Fruit fly (Drosophila melanogaster) whole organism, embryonic: ENCODE measurements around the gene CG9550.
A peak's percentile ranks its signal among the peaks of the same experiment; 100 is the strongest.

ENCODE experiments used
- Adf1 ChIP-seq: fragments of 200-800 bp; sonication (Bioruptor generic); IDR thresholded peaks from 2 replicates; pipeline ENCODE4 v1.3.6; 2022; ENCODE audit warnings: missing biosample characterization, missing genetic modification characterization
- Aef1 ChIP-seq: fragments of 200-800 bp; sonication (Bioruptor generic); IDR thresholded peaks from 3 replicates; pipeline ENCODE4 v1.3.6; 2022; ENCODE audit warnings: missing biosample characterization, missing genetic modification characterization
- Antp ChIP-seq: fragments of 200-800 bp; sonication (Bioruptor generic); optimal IDR thresholded peaks from 3 replicates; lab custom pipeline; 2016; ENCODE audit warnings: missing biosample characterization, missing genetic modification characterization
- Atf-2 ChIP-seq: fragments of 200-800 bp; sonication (Bioruptor generic); optimal IDR thresholded peaks from 2 replicates; lab custom pipeline; 2016; ENCODE audit warnings: missing biosample characterization, missing genetic modification characterization
- CG10209 ChIP-seq: fragments of 200-800 bp; sonication (Bioruptor generic); optimal IDR thresholded peaks from 3 replicates; lab custom pipeline; 2017; ENCODE audit warnings: missing biosample characterization, mild to moderate bottlenecking, missing genetic modification characterization, missing genetic modification reagents
- CG11093 ChIP-seq: fragments of 200-800 bp; sonication (Bioruptor generic); IDR thresholded peaks from 3 replicates; pipeline ENCODE4 v1.3.6; 2022; ENCODE audit warnings: missing biosample characterization, missing genetic modification characterization
- CG13287 ChIP-seq: fragments of 200-800 bp; sonication (Bioruptor generic); IDR thresholded peaks from 2 replicates; pipeline ENCODE4 v1.3.6; 2022; ENCODE audit warnings: missing biosample characterization, missing genetic modification characterization; ENCODE audit not compliant: partially characterized antibody
- CG13775 ChIP-seq: fragments of 200-800 bp; sonication (Bioruptor generic); optimal IDR thresholded peaks from 3 replicates; lab custom pipeline; 2017; ENCODE audit warnings: missing biosample characterization, mild to moderate bottlenecking, missing genetic modification characterization
- CG14014 ChIP-seq: fragments of 200-800 bp; sonication (Bioruptor generic); IDR thresholded peaks from 2 replicates; pipeline ENCODE4 v1.3.6; 2022; ENCODE audit warnings: missing biosample characterization, missing genetic modification characterization
- CG14710 ChIP-seq: fragments of 200-800 bp; sonication (Bioruptor generic); optimal IDR thresholded peaks from 3 replicates; lab custom pipeline; 2019; ENCODE audit warnings: missing biosample characterization, mild to moderate bottlenecking, missing genetic modification characterization, moderate library complexity
- CG17359 ChIP-seq: fragments of 200-800 bp; sonication (Bioruptor generic); optimal IDR thresholded peaks from 3 replicates; lab custom pipeline; 2018; ENCODE audit warnings: missing biosample characterization, mild to moderate bottlenecking, missing genetic modification characterization, moderate library complexity
- CG18619 ChIP-seq: fragments of 200-800 bp; sonication (Bioruptor generic); optimal IDR thresholded peaks from 3 replicates; lab custom pipeline; 2017; ENCODE audit warnings: missing biosample characterization, mild to moderate bottlenecking, missing genetic modification characterization
- CG2129 ChIP-seq: fragments of 200-800 bp; sonication (Bioruptor generic); IDR thresholded peaks from 2 replicates; pipeline ENCODE4 v1.3.6; 2022; ENCODE audit warnings: missing biosample characterization, missing genetic modification characterization; ENCODE audit not compliant: partially characterized antibody
- CG2199 ChIP-seq: fragments of 200-800 bp; sonication (Bioruptor generic); IDR thresholded peaks from 3 replicates; pipeline ENCODE4 v1.3.6; 2022; ENCODE audit warnings: missing biosample characterization, missing genetic modification characterization
- CG30020 ChIP-seq: fragments of 200-800 bp; optimal IDR thresholded peaks from 2 replicates; lab custom pipeline; 2019; ENCODE audit warnings: missing biosample characterization, mild to moderate bottlenecking, missing genetic modification characterization, moderate library complexity
- CG31224 ChIP-seq: fragments of 200-800 bp; sonication (Bioruptor generic); IDR thresholded peaks from 2 replicates; pipeline ENCODE4 v1.3.6; 2022; ENCODE audit warnings: missing biosample characterization, missing genetic modification characterization
- CG34376 ChIP-seq: fragments of 200-800 bp; sonication (Bioruptor generic); optimal IDR thresholded peaks from 2 replicates; lab custom pipeline; 2018; ENCODE audit warnings: missing biosample characterization, mild to moderate bottlenecking, missing genetic modification characterization
- CG4404 ChIP-seq: fragments of 200-800 bp; sonication (Bioruptor generic); IDR thresholded peaks from 2 replicates; pipeline ENCODE4 v1.3.6; 2022; ENCODE audit warnings: missing biosample characterization, missing genetic modification characterization
- CG6683 ChIP-seq: fragments of 200-800 bp; sonication (Bioruptor generic); optimal IDR thresholded peaks from 2 replicates; lab custom pipeline; 2017; ENCODE audit warnings: missing biosample characterization, mild to moderate bottlenecking, missing genetic modification characterization, missing genetic modification reagents
- CG8944 ChIP-seq: fragments of 200-800 bp; sonication (Bioruptor generic); optimal IDR thresholded peaks from 3 replicates; lab custom pipeline; 2016; ENCODE audit warnings: missing biosample characterization, missing genetic modification characterization
- CG9797 ChIP-seq: fragments of 200-800 bp; sonication (Bioruptor generic); optimal IDR thresholded peaks from 3 replicates; lab custom pipeline; 2018; ENCODE audit warnings: missing biosample characterization, mild to moderate bottlenecking, missing genetic modification characterization
- CG9932 ChIP-seq: fragments of 200-800 bp; sonication (Bioruptor generic); IDR thresholded peaks from 2 replicates; pipeline ENCODE4 v1.3.6; 2022; ENCODE audit warnings: missing biosample characterization, missing genetic modification characterization
- Dfd ChIP-seq, 2 experiments: fragments of >200 bp; optimal IDR thresholded peaks; 2 replicates each; lab custom pipeline; 2017; ENCODE audit warnings: missing biosample characterization in 2 of 2, missing genetic modification characterization in 2 of 2
- Drgx ChIP-seq: fragments of 200-800 bp; sonication (Bioruptor generic); IDR thresholded peaks from 2 replicates; pipeline ENCODE4 v1.3.6; 2022; ENCODE audit warnings: missing biosample characterization, missing genetic modification characterization
- Eip74EF ChIP-seq, 2 experiments: fragments of 200-800 bp in 1 of 2; fragments of >200 bp in 1 of 2; sonication (Bioruptor generic) in 1 of 2; optimal IDR thresholded peaks; 2 replicates each; lab custom pipeline; 2017 to 2019; ENCODE audit warnings: missing biosample characterization in 2 of 2, missing genetic modification characterization in 2 of 2, mild to moderate bottlenecking in 1 of 2, moderate library complexity in 1 of 2
- HHEX ChIP-seq: fragments of 200-800 bp; sonication (Bioruptor generic); optimal IDR thresholded peaks from 3 replicates; lab custom pipeline; 2017; ENCODE audit warnings: missing biosample characterization, mild to moderate bottlenecking, missing genetic modification characterization, missing genetic modification reagents
- HmgZ ChIP-seq: fragments of 200-800 bp; sonication (Bioruptor generic); optimal IDR thresholded peaks from 2 replicates; lab custom pipeline; 2018; ENCODE audit warnings: missing biosample characterization, mild to moderate bottlenecking, missing genetic modification characterization
- Hmx ChIP-seq: fragments of 200-800 bp; sonication (Bioruptor generic); optimal IDR thresholded peaks from 2 replicates; lab custom pipeline; 2016; ENCODE audit warnings: missing biosample characterization, missing genetic modification characterization
- Hr3 ChIP-seq: fragments of 200-800 bp; sonication (Bioruptor generic); optimal IDR thresholded peaks from 3 replicates; lab custom pipeline; 2016; ENCODE audit warnings: missing biosample characterization, missing genetic modification characterization
- Jarid2 ChIP-seq: fragments of 200-800 bp; sonication (Bioruptor generic); optimal IDR thresholded peaks from 3 replicates; lab custom pipeline; 2017; ENCODE audit warnings: mild to moderate bottlenecking, missing biosample characterization, missing genetic modification reagents, missing genetic modification characterization
- Lhr ChIP-seq: fragments of 200-800 bp; sonication (Bioruptor generic); optimal IDR thresholded peaks from 3 replicates; lab custom pipeline; 2017; ENCODE audit warnings: mild to moderate bottlenecking, missing biosample characterization, missing genetic modification reagents, missing genetic modification characterization
- Med ChIP-seq: fragments of 200-800 bp; sonication (Bioruptor generic); peaks from one replicate; lab custom pipeline; 2016; ENCODE audit warnings: missing biosample characterization, missing genetic modification characterization, mild to moderate bottlenecking, inconsistent platforms, moderate library complexity
- Mes4 ChIP-seq: fragments of 200-800 bp; sonication (Bioruptor generic); optimal IDR thresholded peaks from 2 replicates; lab custom pipeline; 2016; ENCODE audit warnings: missing biosample characterization, missing genetic modification characterization
- Oli ChIP-seq: fragments of 200-800 bp; sonication (Bioruptor generic); optimal IDR thresholded peaks from 2 replicates; lab custom pipeline; 2018; ENCODE audit warnings: missing biosample characterization, mild to moderate bottlenecking, missing genetic modification characterization, moderate library complexity
- YL-1 ChIP-seq: fragments of 200-800 bp; sonication (Bioruptor generic); optimal IDR thresholded peaks from 3 replicates; lab custom pipeline; 2017; ENCODE audit warnings: missing biosample characterization, mild to moderate bottlenecking, missing genetic modification characterization
- bbx ChIP-seq: fragments of 200-800 bp; sonication (Bioruptor generic); IDR thresholded peaks from 2 replicates; pipeline ENCODE4 v1.3.6; 2022; ENCODE audit warnings: missing biosample characterization, missing genetic modification characterization; ENCODE audit not compliant: partially characterized antibody
- bsh ChIP-seq, 2 experiments: fragments of 200-800 bp; sonication (Bioruptor generic); optimal IDR thresholded peaks; 2 replicates each; lab custom pipeline; 2017 to 2018; ENCODE audit warnings: mild to moderate bottlenecking in 2 of 2, missing biosample characterization in 2 of 2, missing genetic modification characterization in 2 of 2, moderate library complexity in 1 of 2
- crc ChIP-seq: fragments of 200-800 bp; sonication (Bioruptor generic); optimal IDR thresholded peaks from 2 replicates; lab custom pipeline; 2016; ENCODE audit warnings: missing biosample characterization, missing genetic modification characterization
- dati ChIP-seq: fragments of 200-800 bp; sonication (Bioruptor generic); IDR thresholded peaks from 2 replicates; pipeline ENCODE4 v1.3.6; 2022; ENCODE audit warnings: missing biosample characterization, missing genetic modification characterization
- dm ChIP-seq: fragments of 200-800 bp; sonication (Bioruptor generic); optimal IDR thresholded peaks from 3 replicates; lab custom pipeline; 2016; ENCODE audit warnings: missing biosample characterization, missing genetic modification characterization
- dmrt11E ChIP-seq: fragments of 200-800 bp; sonication (Bioruptor generic); optimal IDR thresholded peaks from 3 replicates; lab custom pipeline; 2018; ENCODE audit warnings: missing biosample characterization, mild to moderate bottlenecking, missing genetic modification characterization, moderate library complexity
- dmrt99B ChIP-seq: fragments of 200-800 bp; sonication (Bioruptor generic); optimal IDR thresholded peaks from 2 replicates; lab custom pipeline; 2018; ENCODE audit warnings: missing biosample characterization, mild to moderate bottlenecking, missing genetic modification characterization, moderate library complexity
- ems ChIP-seq: fragments of 200-800 bp; sonication (Bioruptor generic); optimal IDR thresholded peaks from 3 replicates; lab custom pipeline; 2016; ENCODE audit warnings: missing biosample characterization, missing genetic modification characterization
- grn ChIP-seq: fragments of 200-800 bp; sonication (Bioruptor generic); optimal IDR thresholded peaks from 3 replicates; lab custom pipeline; 2017; ENCODE audit warnings: missing biosample characterization, missing genetic modification characterization
- h ChIP-seq: fragments of >200 bp; optimal IDR thresholded peaks from 2 replicates; lab custom pipeline; 2017
- odd ChIP-seq: fragments of 200-800 bp; sonication (Bioruptor generic); optimal IDR thresholded peaks from 2 replicates; lab custom pipeline; 2017; ENCODE audit warnings: missing biosample characterization, mild to moderate bottlenecking, missing genetic modification characterization
- prd ChIP-seq, 3 experiments: fragments of >200 bp in 2 of 3; fragments of 200-800 bp in 1 of 3; sonication (Bioruptor generic) in 1 of 3; optimal IDR thresholded peaks in 2 of 3; IDR thresholded peaks in 1 of 3; 2 replicates in 2 of 3; 3 replicates in 1 of 3; pipeline versions ENCODE4 v1.3.6 to Lab custom; 2017 to 2022; ENCODE audit warnings: missing biosample characterization in 1 of 3, missing genetic modification characterization in 1 of 3
- schlank ChIP-seq: fragments of 200-800 bp; sonication (Bioruptor generic); optimal IDR thresholded peaks from 2 replicates; lab custom pipeline; 2018; ENCODE audit warnings: missing biosample characterization, mild to moderate bottlenecking, missing genetic modification characterization
- sisA ChIP-seq: fragments of 200-800 bp; sonication (Bioruptor generic); IDR thresholded peaks from 2 replicates; pipeline ENCODE4 v1.3.6; 2022; ENCODE audit warnings: missing biosample characterization, missing genetic modification characterization
- sob ChIP-seq: fragments of 200-800 bp; sonication (Bioruptor generic); IDR thresholded peaks from 2 replicates; pipeline ENCODE4 v1.3.6; 2022; ENCODE audit warnings: missing biosample characterization, missing genetic modification characterization
- tll ChIP-seq, 2 experiments: fragments of 200-800 bp in 1 of 2; fragments of >200 bp in 1 of 2; sonication (Bioruptor generic) in 1 of 2; optimal IDR thresholded peaks; 2 replicates each; lab custom pipeline; 2017 to 2019; ENCODE audit warnings: missing biosample characterization in 2 of 2, missing genetic modification characterization in 2 of 2, mild to moderate bottlenecking in 1 of 2, moderate library complexity in 1 of 2

Gene CG9550

dm6 chr2L:6462259-6462658 is 34.6 kb upstream of the CG9550 start (continued):
- TF ChIP-seq prd (optimal IDR thresholded peaks at IDR 0.05; lab: Kevin White, UChicago) = no peak
- no peak for TF ChIP-seq prd (GFP tag; IDR thresholded peaks at IDR 0.05; lab: Robert Waterston, UW)
- no peak for TF ChIP-seq CG9932 (GFP tag; lab: Robert Waterston, UW)
- TF ChIP-seq tll (GFP tag; optimal IDR thresholded peaks at IDR 0.05; lab: Kevin White, UChicago) = peak in 1 of 2 experiments; percentile 73
- TF ChIP-seq Adf1 = no peak
- peak; percentile 49; the same call in 1 of the 3 replicates for TF ChIP-seq CG2199 (GFP tag; lab: Robert Waterston, UW)
- TF ChIP-seq Med (GFP tag; lab: Kevin White, UChicago) = peak; percentile 43
- TF ChIP-seq CG13287 = no peak
- TF ChIP-seq CG18619 (GFP tag; lab: Kevin White, UChicago) = no peak
- TF ChIP-seq CG11093 = no peak
- no peak for TF ChIP-seq Lhr (GFP tag; lab: Kevin White, UChicago)
- TF ChIP-seq Mes4 (GFP tag; lab: Kevin White, UChicago) = peak; percentile 10
- no peak for TF ChIP-seq bbx (GFP tag; lab: Robert Waterston, UW)
- no peak for TF ChIP-seq sisA (GFP tag; lab: Robert Waterston, UW)
- TF ChIP-seq dm (GFP tag; lab: Kevin White, UChicago) = no peak
- no peak for TF ChIP-seq CG14014 (GFP tag; lab: Robert Waterston, UW)
- TF ChIP-seq crc (GFP tag; lab: Kevin White, UChicago) = no peak
- no peak for TF ChIP-seq CG30020 (tag; lab: Kevin White, UChicago)
- no peak for TF ChIP-seq CG8944
- TF ChIP-seq Hmx = no peak
- TF ChIP-seq CG4404 (GFP tag; lab: Robert Waterston, UW) = no peak
- no peak for TF ChIP-seq schlank (tag; lab: Kevin White, UChicago)
- no peak for TF ChIP-seq dmrt99B (tag; lab: Kevin White, UChicago)
- TF ChIP-seq Aef1 (GFP tag; lab: Robert Waterston, UW) = no peak
- TF ChIP-seq bsh (GFP tag; optimal IDR thresholded peaks at IDR 0.05; lab: Kevin White, UChicago) = peak in 1 of 2 experiments; percentile 13
- no peak for TF ChIP-seq HHEX (GFP tag; lab: Kevin White, UChicago)
- no peak for TF ChIP-seq CG17359
- peak; percentile 10 for TF ChIP-seq odd (GFP tag; lab: Kevin White, UChicago)
- no peak for TF ChIP-seq Jarid2 (GFP tag; lab: Kevin White, UChicago)
- TF ChIP-seq CG13775 = no peak
- TF ChIP-seq CG9797 (GFP tag; lab: Kevin White, UChicago) = no peak
- no peak for TF ChIP-seq grn
- no peak for TF ChIP-seq sob (GFP tag; lab: Robert Waterston, UW)
- no peak for TF ChIP-seq YL-1 (GFP tag; lab: Kevin White, UChicago)
- no peak for TF ChIP-seq Dfd (GFP tag; optimal IDR thresholded peaks at IDR 0.05; lab: Kevin White, UChicago)
- peak; percentile 1 for TF ChIP-seq CG10209 (GFP tag; lab: Kevin White, UChicago)
- TF ChIP-seq Antp (GFP tag; lab: Kevin White, UChicago) = no peak
- TF ChIP-seq CG14710 (tag; lab: Kevin White, UChicago) = no peak
- peak; percentile 10 for TF ChIP-seq dmrt11E (tag; lab: Kevin White, UChicago)
- TF ChIP-seq Atf-2 = no peak
- TF ChIP-seq Hr3 (GFP tag; lab: Kevin White, UChicago) = no peak
- TF ChIP-seq Oli = no peak
- no peak for TF ChIP-seq CG31224
- TF ChIP-seq h (lab: Kevin White, UChicago) = no peak
- no peak for TF ChIP-seq HmgZ (tag; lab: Kevin White, UChicago)
- TF ChIP-seq CG2129 (GFP tag; lab: Robert Waterston, UW) = no peak
- no peak for TF ChIP-seq CG6683 (GFP tag; lab: Kevin White, UChicago)
- no peak for TF ChIP-seq CG34376 (GFP tag; lab: Kevin White, UChicago)
- 0 out of 2 replicates have a peak, but pooled peaks have one; percentile 13 for TF ChIP-seq dati (GFP tag; lab: Robert Waterston, UW)
- no peak for TF ChIP-seq Eip74EF (GFP tag; optimal IDR thresholded peaks at IDR 0.05; lab: Kevin White, UChicago)
- TF ChIP-seq Drgx (GFP tag; lab: Robert Waterston, UW) = no peak
- no peak for TF ChIP-seq ems (GFP tag; lab: Kevin White, UChicago)
